Worm (Caenorhabditis elegans): ENCODE results near the gene sra-38.

- TF ChIP-seq tab-1 (GFP tag; IDR thresholded peaks at IDR 0.05), result no peak
- TF ChIP-seq cog-1 (tag; optimal IDR thresholded peaks at IDR 0.05), result no peak
- no peak for TF ChIP-seq klf-2 (GFP tag; conservative IDR thresholded peaks at IDR 0.05)
- TF ChIP-seq ztf-29 (GFP tag; IDR thresholded peaks at IDR 0.05), result no peak
- TF ChIP-seq ref-1 (GFP tag; conservative IDR thresholded peaks at IDR 0.05), result no peak
- no peak for TF ChIP-seq T22C8.4 (GFP tag; IDR thresholded peaks at IDR 0.05)
- TF ChIP-seq med-1 (GFP tag; optimal IDR thresholded peaks at IDR 0.05; ENCODE audit: insufficient read depth), result no peak
- no peak for TF ChIP-seq ztf-23 (GFP tag; IDR thresholded peaks at IDR 0.05)
Measured at ce11 chrX:13913641-13914040, 13.7 kb upstream of the sra-38 start.

Data from whole organism, midembryonic.